Worm (Caenorhabditis elegans) whole organism, midembryonic: Measurements from ENCODE around the gene F18E9.1.

Experiments
- klf-2 ChIP-seq: fragments of 200-800 bp; sonication (Bioruptor generic); conservative IDR thresholded peaks from 2 replicates; pipeline ENCODE4 v1.3.6; 2022; ENCODE audit warnings: missing genetic modification reagents, missing genetic modification characterization, missing compliant biosample characterization
- tab-1 ChIP-seq: fragments of 200-800 bp; sonication (Bioruptor generic); IDR thresholded peaks from 2 replicates; pipeline ENCODE4 v1.3.6; 2022; ENCODE audit warnings: missing genetic modification characterization, missing compliant biosample characterization
- ztf-23 ChIP-seq: fragments of 200-800 bp; sonication (Bioruptor generic); IDR thresholded peaks from 2 replicates; pipeline ENCODE4 v1.3.6; 2022; ENCODE audit warnings: missing genetic modification reagents, missing genetic modification characterization, missing compliant biosample characterization
- ztf-29 ChIP-seq: fragments of 200-800 bp; sonication (Bioruptor generic); IDR thresholded peaks from 2 replicates; pipeline ENCODE4 v1.3.6; 2022; ENCODE audit warnings: missing genetic modification reagents, missing genetic modification characterization, missing compliant biosample characterization

DNA sequence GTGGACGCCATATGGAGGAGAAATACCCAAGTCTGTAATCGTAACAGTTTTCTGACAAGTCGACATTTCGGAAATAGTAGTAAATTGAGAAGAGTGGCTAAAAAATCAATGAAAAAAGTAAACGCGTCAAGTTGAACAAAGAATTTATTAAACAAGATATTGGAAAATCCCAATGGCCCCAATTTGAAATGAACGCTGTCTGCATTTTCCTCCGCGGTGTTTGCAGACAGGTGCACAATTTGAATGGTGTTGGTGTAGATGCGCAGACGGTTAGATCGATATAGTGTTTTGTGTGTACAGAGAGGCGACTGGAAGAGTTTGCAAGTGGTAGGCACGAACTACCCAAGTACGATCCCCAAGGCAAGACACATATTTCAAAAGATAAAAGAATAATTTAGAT is 3.7 kb downstream of the F18E9.1 start, which contains the start of the genes H35N09.2 and H35N09.1:
- TF ChIP-seq ztf-29 (GFP tag; lab: Robert Waterston, UW) (no peak), klf-2 (GFP tag; lab: Robert Waterston, UW) (no peak), ztf-23 (GFP tag; lab: Robert Waterston, UW) (no peak), tab-1 (no peak)
